Worm (Caenorhabditis elegans): ENCODE results near the gene K05G3.2.

Gene K05G3.2

DNA sequence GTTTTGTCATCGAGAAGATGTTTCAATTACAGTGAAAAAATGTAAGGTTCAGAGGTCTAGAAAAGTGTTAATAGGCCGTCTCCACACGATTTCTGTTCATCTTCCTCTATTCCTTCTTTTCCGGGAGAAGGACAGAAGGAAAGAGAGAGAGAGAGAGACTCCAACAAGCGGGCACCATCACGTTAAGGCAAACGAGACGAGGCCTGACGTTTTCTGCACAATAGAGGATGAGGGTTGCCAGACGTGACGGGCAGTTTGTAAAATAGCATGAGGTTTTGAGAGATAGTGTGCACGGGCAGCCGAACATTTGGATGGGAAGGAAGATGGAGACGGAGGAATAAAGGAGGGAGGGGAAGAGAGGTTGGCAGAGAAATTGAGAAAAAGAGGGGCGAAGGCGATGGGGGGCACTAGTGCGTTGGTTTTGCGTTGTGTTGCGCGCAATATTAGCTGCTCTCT is 48.9 kb upstream of the K05G3.2 start, which contains the start of gene twf-2 (continued):
- no peak for TF ChIP-seq nhr-102 (tag; optimal IDR thresholded peaks at IDR 0.05)
- TF ChIP-seq D1046.2 (GFP tag; IDR thresholded peaks at IDR 0.05), result no peak
- TF ChIP-seq daf-16 (GFP tag; optimal IDR thresholded peaks at IDR 0.05), result peak; percentile 26 to 55
- TF ChIP-seq daf-16 (tag; optimal IDR thresholded peaks at IDR 0.05), result peak; percentile 31
- TF ChIP-seq hlh-30 (tag; optimal IDR thresholded peaks at IDR 0.05; ENCODE audit: insufficient read depth), result peak; percentile 90
- no peak for TF ChIP-seq dmd-9 (GFP tag; IDR thresholded peaks at IDR 0.05)
- no peak for TF ChIP-seq dmd-8 (GFP tag; IDR thresholded peaks at IDR 0.05)
- TF ChIP-seq ceh-62 (tag; optimal IDR thresholded peaks at IDR 0.05), result no peak
- no peak for TF ChIP-seq lim-7 (GFP tag; IDR thresholded peaks at IDR 0.05)
- TF ChIP-seq mxl-2 (GFP tag; conservative IDR thresholded peaks at IDR 0.05), result no peak
- no peak; the same call in 1 of the 2 replicates for TF ChIP-seq arid-1 (GFP tag; conservative IDR thresholded peaks at IDR 0.05)
- TF ChIP-seq F10B5.3 (tag; optimal IDR thresholded peaks at IDR 0.05), result no peak
- TF ChIP-seq mep-1 (tag; optimal IDR thresholded peaks at IDR 0.05), result peak; percentile 88
- no peak for TF ChIP-seq zag-1 (tag; optimal IDR thresholded peaks at IDR 0.05)
- TF ChIP-seq ZK337.2 (GFP tag; IDR thresholded peaks at IDR 0.05), result no peak
- no peak for TF ChIP-seq gei-8 (GFP tag; optimal IDR thresholded peaks at IDR 0.05)
- TF ChIP-seq spr-1 (tag; optimal IDR thresholded peaks at IDR 0.05), result peak; percentile 50
- peak; percentile 13 for TF ChIP-seq ceh-32 (tag; optimal IDR thresholded peaks at IDR 0.05; ENCODE audit: poor library complexity)
- peak; percentile 77 for TF ChIP-seq ctbp-1 (GFP tag; IDR thresholded peaks at IDR 0.05)
- no peak for TF ChIP-seq nhr-111 (GFP tag; optimal IDR thresholded peaks at IDR 0.05)
- no peak for TF ChIP-seq R02D3.7 (tag; optimal IDR thresholded peaks at IDR 0.05)
- TF ChIP-seq ama-1 (optimal IDR thresholded peaks at IDR 0.05), result peak; percentile 14
- TF ChIP-seq nhr-41 (GFP tag; IDR thresholded peaks at IDR 0.05), result no peak
- no peak for TF ChIP-seq Y75B8A.6 (GFP tag; IDR thresholded peaks at IDR 0.05)
- TF ChIP-seq egl-43 (GFP tag; IDR thresholded peaks at IDR 0.05), result peak; percentile 83
- no peak for TF ChIP-seq F49E8.2 (tag; optimal IDR thresholded peaks at IDR 0.05; ENCODE audit: borderline replicate concordance)
- no peak for TF ChIP-seq spr-3 (GFP tag; optimal IDR thresholded peaks at IDR 0.05)
- TF ChIP-seq lin-38 (GFP tag; IDR thresholded peaks at IDR 0.05), result peak; percentile 45
- TF ChIP-seq vab-7 (GFP tag; IDR thresholded peaks at IDR 0.05), result 0 out of 2 replicates have a peak, but pooled peaks have one; percentile 8
- peak; percentile 89 for TF ChIP-seq hmg-1.1 (GFP tag; IDR thresholded peaks at IDR 0.05)
- TF ChIP-seq dve-1 (tag; optimal IDR thresholded peaks at IDR 0.05; ENCODE audit: insufficient read depth), result peak; percentile 78
- TF ChIP-seq unc-62 (GFP tag; optimal IDR thresholded peaks at IDR 0.05 in 1 of 2), result peak in 1 of 2 experiments; percentile 98
- no peak for TF ChIP-seq unc-62 (tag; optimal IDR thresholded peaks at IDR 0.05)
- TF ChIP-seq hlh-11 (tag; optimal IDR thresholded peaks at IDR 0.05), result peak; percentile 92
- TF ChIP-seq duxl-1 (tag; optimal IDR thresholded peaks at IDR 0.05; ENCODE audit: poor library complexity), result no peak
- TF ChIP-seq pha-4 (GFP tag; IDR thresholded peaks at IDR 0.05), result peak; percentile 66
- TF ChIP-seq pha-4 (tag; optimal IDR thresholded peaks at IDR 0.05), result peak; percentile 32

ce11 chrX:16447116-16447515 is 47.6 kb upstream of the K05G3.2 start:
- peak; percentile 47 for TF ChIP-seq set-16 (GFP tag; IDR thresholded peaks at IDR 0.05)
- TF ChIP-seq egl-43 (GFP tag; IDR thresholded peaks at IDR 0.05), result peak; percentile 40; the same call in 1 of the 2 replicates
- no peak for TF ChIP-seq cey-2 (tag; optimal IDR thresholded peaks at IDR 0.05; ENCODE audit: borderline replicate concordance, insufficient read depth)

- TF ChIP-seq unc-62 (GFP tag; optimal IDR thresholded peaks at IDR 0.05 in 1 of 2) (peak in 1 of 2 experiments; percentile 95), unc-62 (tag; optimal IDR thresholded peaks at IDR 0.05) (no peak), dve-1 (tag; optimal IDR thresholded peaks at IDR 0.05; ENCODE audit: insufficient read depth) (no peak)
Measured at ce11 chrX:16451124-16451523, 43.6 kb upstream of the K05G3.2 start.
